Fruit fly (Drosophila melanogaster) whole organism, embryonic: ENCODE measurements around the gene fne.

Source experiments
- Abd-B ChIP-seq: fragments of 200-800 bp; sonication (Bioruptor generic); optimal IDR thresholded peaks from 2 replicates; lab custom pipeline; 2018; ENCODE audit warnings: missing biosample characterization, mild to moderate bottlenecking, missing genetic modification characterization, moderate library complexity
- Antp ChIP-seq: fragments of 200-800 bp; sonication (Bioruptor generic); optimal IDR thresholded peaks from 3 replicates; lab custom pipeline; 2016; ENCODE audit warnings: missing biosample characterization, missing genetic modification characterization
- Atf3 ChIP-seq: fragments of 200-800 bp; sonication (Bioruptor generic); optimal IDR thresholded peaks from 3 replicates; lab custom pipeline; 2016; ENCODE audit warnings: missing biosample characterization, missing genetic modification characterization
- BtbVII ChIP-seq: fragments of 200-800 bp; sonication (Bioruptor generic); optimal IDR thresholded peaks from 3 replicates; lab custom pipeline; 2017; ENCODE audit warnings: missing biosample characterization, mild to moderate bottlenecking, missing genetic modification characterization
- CG12071 ChIP-seq: fragments of 200-800 bp; sonication (Bioruptor generic); optimal IDR thresholded peaks from 3 replicates; lab custom pipeline; 2018; ENCODE audit warnings: missing biosample characterization, mild to moderate bottlenecking, missing genetic modification characterization
- CG12299 ChIP-seq: fragments of 200-800 bp; sonication (Bioruptor generic); optimal IDR thresholded peaks from 2 replicates; lab custom pipeline; 2018; ENCODE audit warnings: missing biosample characterization, mild to moderate bottlenecking, missing genetic modification characterization
- CG12744 ChIP-seq: fragments of 200-800 bp; sonication (Bioruptor generic); optimal IDR thresholded peaks from 2 replicates; lab custom pipeline; 2016; ENCODE audit warnings: missing biosample characterization, missing genetic modification characterization
- CG12942 ChIP-seq: fragments of 200-800 bp; sonication (Bioruptor generic); optimal IDR thresholded peaks from 3 replicates; lab custom pipeline; 2016; ENCODE audit warnings: missing biosample characterization, missing genetic modification characterization
- CG13296 ChIP-seq: fragments of 200-800 bp; sonication (Bioruptor generic); optimal IDR thresholded peaks from 3 replicates; lab custom pipeline; 2018; ENCODE audit warnings: missing biosample characterization, mild to moderate bottlenecking, missing genetic modification characterization
- CG13775 ChIP-seq: fragments of 200-800 bp; sonication (Bioruptor generic); optimal IDR thresholded peaks from 3 replicates; lab custom pipeline; 2017; ENCODE audit warnings: missing biosample characterization, mild to moderate bottlenecking, missing genetic modification characterization
- CG1647 ChIP-seq: fragments of 200-800 bp; sonication (Bioruptor generic); optimal IDR thresholded peaks from 3 replicates; lab custom pipeline; 2016; ENCODE audit warnings: missing biosample characterization, missing genetic modification characterization
- CG16813 ChIP-seq: fragments of 200-800 bp; sonication (Bioruptor generic); IDR thresholded peaks from 3 replicates; pipeline ENCODE4 v1.3.6; 2022; ENCODE audit warnings: missing biosample characterization, missing genetic modification characterization; ENCODE audit not compliant: partially characterized antibody
- CG17328 ChIP-seq: fragments of 200-800 bp; sonication (Bioruptor generic); IDR thresholded peaks from 2 replicates; pipeline ENCODE4 v1.3.6; 2022; ENCODE audit warnings: missing biosample characterization, missing genetic modification characterization
- CG32532 ChIP-seq: fragments of 200-800 bp; sonication (Bioruptor generic); IDR thresholded peaks from 2 replicates; pipeline ENCODE4 v1.3.6; 2022; ENCODE audit warnings: missing biosample characterization, missing genetic modification characterization
- CG3281 ChIP-seq: fragments of 200-800 bp; sonication (Bioruptor generic); optimal IDR thresholded peaks from 3 replicates; lab custom pipeline; 2017; ENCODE audit warnings: missing biosample characterization, mild to moderate bottlenecking, missing genetic modification characterization
- CG4617 ChIP-seq: fragments of 200-800 bp; sonication (Bioruptor generic); optimal IDR thresholded peaks from 3 replicates; lab custom pipeline; 2016; ENCODE audit warnings: missing biosample characterization, missing genetic modification characterization, borderline replicate concordance
- CG6175 ChIP-seq: fragments of 200-800 bp; sonication (Bioruptor generic); IDR thresholded peaks from 3 replicates; pipeline ENCODE4 v1.3.6; 2022; ENCODE audit warnings: missing biosample characterization, missing genetic modification characterization
- CG6854 ChIP-seq: fragments of 200-800 bp; sonication (Bioruptor generic); optimal IDR thresholded peaks from 3 replicates; lab custom pipeline; 2017; ENCODE audit warnings: missing biosample characterization, mild to moderate bottlenecking, missing genetic modification characterization
- Ets65A ChIP-seq: fragments of 200-800 bp; sonication (Bioruptor generic); peaks from one replicate; lab custom pipeline; 2016; ENCODE audit warnings: missing biosample characterization, missing genetic modification characterization
- HLH54F ChIP-seq: fragments of 200-800 bp; sonication (Bioruptor generic); optimal IDR thresholded peaks from 3 replicates; lab custom pipeline; 2016; ENCODE audit warnings: missing biosample characterization, missing genetic modification characterization
- Hey ChIP-seq: fragments of 200-800 bp; sonication (Bioruptor generic); optimal IDR thresholded peaks from 3 replicates; lab custom pipeline; 2018; ENCODE audit warnings: missing biosample characterization, mild to moderate bottlenecking, missing genetic modification characterization
- Hr3 ChIP-seq: fragments of 200-800 bp; sonication (Bioruptor generic); optimal IDR thresholded peaks from 3 replicates; lab custom pipeline; 2016; ENCODE audit warnings: missing biosample characterization, missing genetic modification characterization
- Kr ChIP-seq: fragments of 200-800 bp; sonication (Bioruptor generic); optimal IDR thresholded peaks from 2 replicates; lab custom pipeline; 2017; ENCODE audit warnings: missing biosample characterization, mild to moderate bottlenecking, missing genetic modification characterization
- Max ChIP-seq: fragments of 200-800 bp; sonication (Bioruptor generic); optimal IDR thresholded peaks from 2 replicates; lab custom pipeline; 2016; ENCODE audit warnings: missing biosample characterization, mild to moderate bottlenecking, missing genetic modification characterization
- Mes4 ChIP-seq: fragments of 200-800 bp; sonication (Bioruptor generic); optimal IDR thresholded peaks from 2 replicates; lab custom pipeline; 2016; ENCODE audit warnings: missing biosample characterization, missing genetic modification characterization
- Mrtf ChIP-seq: fragments of 200-800 bp; sonication (Bioruptor generic); IDR thresholded peaks from 3 replicates; pipeline ENCODE4 v1.3.6; 2022; ENCODE audit warnings: missing biosample characterization, missing genetic modification characterization
- Trl ChIP-seq, 3 experiments: fragments of >200 bp in 2 of 3; fragments of 200-800 bp in 1 of 3; sonication (Bioruptor generic) in 1 of 3; optimal IDR thresholded peaks; 2 replicates in 1 of 3; 3 replicates in 2 of 3; lab custom pipeline; 2016 to 2017; ENCODE audit warnings: missing biosample characterization in 1 of 3, missing genetic modification characterization in 1 of 3
- Usf ChIP-seq: fragments of 200-800 bp; sonication (Bioruptor generic); optimal IDR thresholded peaks from 2 replicates; lab custom pipeline; 2017; ENCODE audit warnings: missing genotype, missing biosample characterization, missing genetic modification characterization
- abd-A ChIP-seq: fragments of 200-800 bp; sonication (Bioruptor generic); optimal IDR thresholded peaks from 3 replicates; lab custom pipeline; 2019; ENCODE audit warnings: missing biosample characterization, mild to moderate bottlenecking, missing genetic modification characterization, moderate library complexity
- amos ChIP-seq: fragments of 200-800 bp; sonication (Bioruptor generic); IDR thresholded peaks from 2 replicates; pipeline ENCODE4 v1.3.6; 2022; ENCODE audit warnings: missing biosample characterization, missing genetic modification characterization; ENCODE audit not compliant: partially characterized antibody
- cas ChIP-seq: fragments of 200-800 bp; sonication (Bioruptor generic); IDR thresholded peaks from 2 replicates; pipeline ENCODE4 v1.3.6; 2022; ENCODE audit warnings: missing biosample characterization, missing genetic modification characterization
- cg ChIP-seq: fragments of 200-800 bp; sonication (Bioruptor generic); optimal IDR thresholded peaks from 3 replicates; lab custom pipeline; 2019; ENCODE audit warnings: missing biosample characterization, mild to moderate bottlenecking, missing genetic modification characterization, moderate library complexity
- chinmo ChIP-seq: fragments of 200-800 bp; sonication (Bioruptor generic); IDR thresholded peaks from 4 replicates; pipeline ENCODE4 v1.3.6; 2022; ENCODE audit warnings: missing biosample characterization, missing genetic modification characterization; ENCODE audit not compliant: partially characterized antibody
- dpn ChIP-seq, 2 experiments: fragments of 200-800 bp; sonication (Bioruptor generic); optimal IDR thresholded peaks; 3 replicates each; lab custom pipeline; 2016; ENCODE audit warnings: missing biosample characterization in 2 of 2, missing genetic modification characterization in 2 of 2
- mld ChIP-seq: fragments of 200-800 bp; sonication (Bioruptor generic); IDR thresholded peaks from 3 replicates; pipeline ENCODE4 v1.3.6; 2022; ENCODE audit warnings: missing biosample characterization, missing genetic modification characterization; ENCODE audit not compliant: partially characterized antibody
- nerfin-1 ChIP-seq: fragments of 200-800 bp; sonication (Bioruptor generic); optimal IDR thresholded peaks from 3 replicates; lab custom pipeline; 2019; ENCODE audit warnings: missing biosample characterization, mild to moderate bottlenecking, missing genetic modification characterization, moderate library complexity
- org-1 ChIP-seq: fragments of 200-800 bp; sonication (Bioruptor generic); optimal IDR thresholded peaks from 2 replicates; lab custom pipeline; 2017; ENCODE audit warnings: missing biosample characterization, missing genetic modification characterization
- pros ChIP-seq: fragments of 200-800 bp; sonication (Bioruptor generic); optimal IDR thresholded peaks from 3 replicates; lab custom pipeline; 2019; ENCODE audit warnings: missing biosample characterization, mild to moderate bottlenecking, missing genetic modification characterization, moderate library complexity
- repo ChIP-seq: fragments of 200-800 bp; sonication (Bioruptor generic); optimal IDR thresholded peaks from 2 replicates; lab custom pipeline; 2016; ENCODE audit warnings: missing biosample characterization, missing genetic modification characterization
- seq ChIP-seq: fragments of 200-800 bp; sonication (Bioruptor generic); IDR thresholded peaks from 2 replicates; pipeline ENCODE4 v1.3.6; 2022; ENCODE audit warnings: missing biosample characterization, missing genetic modification characterization
- stc ChIP-seq: fragments of 200-800 bp; sonication (Bioruptor generic); IDR thresholded peaks from 2 replicates; pipeline ENCODE4 v1.3.6; 2022; ENCODE audit warnings: missing biosample characterization, missing genetic modification characterization
- usp ChIP-seq: fragments of >200 bp; optimal IDR thresholded peaks from 2 replicates; lab custom pipeline; 2017; ENCODE audit warnings: missing biosample characterization, missing genetic modification characterization

The fne gene

DNA sequence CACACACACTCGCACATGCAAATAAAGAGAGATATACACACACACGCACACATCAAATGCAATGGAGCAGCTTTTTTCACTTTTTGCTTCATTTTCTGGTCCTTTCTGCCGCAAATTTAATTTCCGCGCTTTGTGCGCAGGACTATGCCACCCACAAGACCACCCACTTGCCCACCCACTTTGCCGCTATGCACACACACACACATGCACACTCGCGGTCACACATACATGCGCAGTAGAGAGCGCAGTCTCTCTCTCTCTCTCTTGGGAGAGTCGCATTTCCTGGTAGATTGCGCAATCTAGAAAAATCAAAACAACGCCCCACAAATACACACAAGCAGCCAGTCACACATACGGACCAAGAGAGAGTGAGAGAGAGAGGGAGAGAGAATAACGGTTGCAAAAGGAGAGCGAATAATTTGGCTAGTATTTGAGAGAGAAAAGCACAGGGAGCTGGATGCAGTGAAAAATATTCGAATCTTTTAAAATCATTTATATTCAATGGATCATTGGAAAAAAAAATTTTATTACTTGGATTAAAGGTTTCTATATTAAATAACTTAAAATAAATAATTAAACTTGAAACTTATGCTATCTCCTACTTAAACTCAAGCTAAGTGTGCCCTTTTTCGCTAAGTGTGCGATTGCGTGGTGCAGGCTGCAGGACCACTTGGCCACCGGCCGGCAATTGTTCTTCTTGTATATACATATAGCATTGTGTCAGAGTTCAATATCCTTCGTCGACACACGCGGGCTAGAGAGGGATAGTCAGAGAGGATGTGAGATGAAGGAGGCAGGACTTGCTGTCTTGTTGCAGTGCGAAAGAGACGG is 8.4 kb downstream of the fne start (continued):
- TF ChIP-seq CG13775 (GFP tag; lab: Kevin White, UChicago), result peak; percentile 29

dm6 chrX:12927612-12928011 is 10.3 kb downstream of the fne start:
- TF ChIP-seq CG13296 (GFP tag; lab: Kevin White, UChicago) (no peak), Hey (tag; lab: Kevin White, UChicago) (no peak), usp (GFP tag; lab: Kevin White, UChicago) (no peak), CG17328 (GFP tag; lab: Robert Waterston, UW) (no peak), BtbVII (GFP tag; lab: Kevin White, UChicago) (no peak), Hr3 (GFP tag; lab: Kevin White, UChicago) (no peak), Abd-B (GFP tag; lab: Kevin White, UChicago) (no peak), Antp (no peak), Usf (GFP tag; lab: Kevin White, UChicago) (no peak), stc (GFP tag; lab: Robert Waterston, UW) (no peak), CG12942 (GFP tag; lab: Kevin White, UChicago) (no peak), Ets65A (GFP tag; lab: Kevin White, UChicago) (peak; percentile 75), CG12299 (no peak), repo (GFP tag; lab: Kevin White, UChicago) (no peak), pros (GFP tag; lab: Kevin White, UChicago) (peak; percentile 82), CG12071 (GFP tag; lab: Kevin White, UChicago) (no peak), cas (GFP tag; lab: Robert Waterston, UW) (no peak), HLH54F (no peak), dpn (GFP tag; optimal IDR thresholded peaks at IDR 0.05; lab: Kevin White, UChicago) (no peak), Max (GFP tag; lab: Kevin White, UChicago) (no peak), CG3281 (no peak), Mrtf (GFP tag; lab: Robert Waterston, UW) (no peak), CG1647 (no peak), nerfin-1 (peak; percentile 54), cg (GFP tag; lab: Kevin White, UChicago) (peak; percentile 13), mld (GFP tag; lab: Robert Waterston, UW) (no peak), CG4617 (GFP tag; lab: Kevin White, UChicago) (no peak), amos (GFP tag; lab: Robert Waterston, UW) (no peak), CG16813 (GFP tag; lab: Robert Waterston, UW) (no peak), Mes4 (GFP tag; lab: Kevin White, UChicago) (no peak), CG6175 (GFP tag; lab: Robert Waterston, UW) (no peak), CG6854 (GFP tag; lab: Kevin White, UChicago) (no peak), Trl (optimal IDR thresholded peaks at IDR 0.05; lab: Kevin White, UChicago) (no peak), Trl (GFP tag; optimal IDR thresholded peaks at IDR 0.05; lab: Kevin White, UChicago) (no peak), Atf3 (GFP tag; lab: Kevin White, UChicago) (no peak)

DNA sequence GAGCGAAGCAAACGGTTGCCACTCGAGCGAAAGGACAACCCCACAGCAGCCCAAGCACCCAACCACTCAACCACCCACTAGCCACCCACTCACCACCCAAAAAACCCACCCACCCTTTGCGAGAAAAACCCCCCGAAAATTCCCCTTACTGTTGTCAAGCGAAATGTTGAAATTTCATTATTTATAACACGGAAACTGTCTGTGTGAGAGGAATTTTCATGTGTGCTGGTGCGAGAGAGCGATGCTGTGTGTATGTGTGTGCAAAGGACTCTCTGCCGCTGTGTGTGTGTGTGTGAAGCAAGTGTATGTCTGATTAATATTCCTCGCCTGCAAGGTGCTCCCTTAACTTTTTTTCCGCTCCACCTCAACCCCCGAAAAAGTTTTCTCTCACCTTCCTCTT is 12.5 kb downstream of the fne start:
- TF ChIP-seq Trl (optimal IDR thresholded peaks at IDR 0.05; lab: Kevin White, UChicago) (peak; percentile 36 to 42), Trl (GFP tag; optimal IDR thresholded peaks at IDR 0.05; lab: Kevin White, UChicago) (no peak), org-1 (no peak), abd-A (tag; lab: Kevin White, UChicago) (peak; percentile 77), cg (GFP tag; lab: Kevin White, UChicago) (peak; percentile 75), CG12744 (GFP tag; lab: Kevin White, UChicago) (no peak), CG32532 (GFP tag; lab: Robert Waterston, UW) (0 out of 2 replicates have a peak, but pooled peaks have one; percentile 8), pros (GFP tag; lab: Kevin White, UChicago) (peak; percentile 68), chinmo (GFP tag; lab: Robert Waterston, UW) (0 out of 4 replicates have a peak, but pooled peaks have one; percentile 48), nerfin-1 (peak; percentile 55), Kr (GFP tag; lab: Kevin White, UChicago) (no peak), seq (GFP tag; lab: Robert Waterston, UW) (peak; percentile 36; the same call in 1 of the 2 replicates)
